Worm (Caenorhabditis elegans): Measurements from ENCODE around the gene phyh-1.

Gene phyh-1

ce11 chrIV:17247184-17247583 lies 12.0 kb downstream of the phyh-1 start:
- no peak for TF ChIP-seq tbx-37 (GFP tag; conservative IDR thresholded peaks at IDR 0.05)
- TF ChIP-seq pes-1 (GFP tag; IDR thresholded peaks at IDR 0.05) = no peak
- TF ChIP-seq ceh-36 (tag; optimal IDR thresholded peaks at IDR 0.05) = no peak
- TF ChIP-seq sea-1 (GFP tag; conservative IDR thresholded peaks at IDR 0.05) = no peak
- no peak for TF ChIP-seq hmbx-1 (tag; optimal IDR thresholded peaks at IDR 0.05)
- TF ChIP-seq ets-7 (tag; optimal IDR thresholded peaks at IDR 0.05) = no peak
- no peak for TF ChIP-seq aly-1 (tag; optimal IDR thresholded peaks at IDR 0.05)

DNA sequence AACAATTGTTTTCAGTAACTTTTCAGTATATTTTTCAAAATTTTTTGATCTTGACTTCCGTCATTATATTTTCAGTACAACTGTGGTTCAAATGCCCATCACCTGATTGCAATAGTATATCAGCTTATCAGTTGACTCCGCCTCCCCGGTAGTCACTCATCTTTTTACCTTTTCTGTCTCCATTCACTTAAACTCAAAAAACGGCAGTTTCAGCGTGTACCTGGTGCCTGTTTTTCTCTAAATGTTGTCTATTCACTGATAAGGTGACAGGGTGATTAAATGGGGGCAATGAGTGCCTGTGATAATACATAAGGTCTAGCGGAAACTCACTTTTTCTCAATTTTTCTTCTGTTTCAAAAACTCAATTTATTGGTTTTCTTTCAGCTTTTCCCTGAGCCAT lies 14.0 kb downstream of the phyh-1 start, which contains the start of gene ZK550.2:
Gene ZK550.2 (plus strand): TSS at position 385 of the 400 bp plus-strand sequence.
- TF ChIP-seq B0310.2 (tag; optimal IDR thresholded peaks at IDR 0.05) (no peak), hmbx-1 (tag; optimal IDR thresholded peaks at IDR 0.05) (no peak), tbx-37 (GFP tag; conservative IDR thresholded peaks at IDR 0.05) (no peak), aly-1 (tag; optimal IDR thresholded peaks at IDR 0.05) (no peak), ceh-36 (tag; optimal IDR thresholded peaks at IDR 0.05) (no peak), sea-1 (GFP tag; conservative IDR thresholded peaks at IDR 0.05) (no peak), pes-1 (GFP tag; IDR thresholded peaks at IDR 0.05) (no peak), tra-4 (tag; optimal IDR thresholded peaks at IDR 0.05) (no peak), tbx-11 (GFP tag; IDR thresholded peaks at IDR 0.05) (no peak), ets-7 (tag; optimal IDR thresholded peaks at IDR 0.05) (no peak), scrt-1 (GFP tag; IDR thresholded peaks at IDR 0.05) (no peak), F13C5.2 (tag; optimal IDR thresholded peaks at IDR 0.05) (no peak), ceh-13 (GFP tag; optimal IDR thresholded peaks at IDR 0.05) (no peak), ama-1 (optimal IDR thresholded peaks at IDR 0.05) (no peak), hmg-4 (GFP tag; optimal IDR thresholded peaks at IDR 0.05) (no peak), hnd-1 (tag; optimal IDR thresholded peaks at IDR 0.05) (no peak), flt-1 (GFP tag; IDR thresholded peaks at IDR 0.05) (no peak)

ce11 chrIV:17238951-17239350 lies 20.3 kb downstream of the phyh-1 start:
- TF ChIP-seq hnd-1 (tag; optimal IDR thresholded peaks at IDR 0.05) (no peak), tbx-11 (GFP tag; IDR thresholded peaks at IDR 0.05) (no peak), F13C5.2 (tag; optimal IDR thresholded peaks at IDR 0.05) (no peak), ceh-13 (GFP tag; optimal IDR thresholded peaks at IDR 0.05) (no peak)

ce11 chrIV:17237029-17237428 lies 22.2 kb downstream of the phyh-1 start:
- no peak for TF ChIP-seq B0310.2 (tag; optimal IDR thresholded peaks at IDR 0.05)
- TF ChIP-seq pes-1 (GFP tag; IDR thresholded peaks at IDR 0.05) = no peak
- no peak for TF ChIP-seq tbx-37 (GFP tag; conservative IDR thresholded peaks at IDR 0.05)
- TF ChIP-seq aly-1 (tag; optimal IDR thresholded peaks at IDR 0.05) = no peak
- TF ChIP-seq ets-7 (tag; optimal IDR thresholded peaks at IDR 0.05) = no peak
- no peak for TF ChIP-seq tbx-11 (GFP tag; IDR thresholded peaks at IDR 0.05)
- TF ChIP-seq ama-1 (optimal IDR thresholded peaks at IDR 0.05) = no peak
- no peak for TF ChIP-seq F13C5.2 (tag; optimal IDR thresholded peaks at IDR 0.05)
- no peak for TF ChIP-seq ceh-36 (tag; optimal IDR thresholded peaks at IDR 0.05)
- no peak for TF ChIP-seq ceh-13 (GFP tag; optimal IDR thresholded peaks at IDR 0.05)
- no peak for TF ChIP-seq scrt-1 (GFP tag; IDR thresholded peaks at IDR 0.05)
- TF ChIP-seq tra-4 (tag; optimal IDR thresholded peaks at IDR 0.05) = no peak
- TF ChIP-seq hmg-4 (GFP tag; optimal IDR thresholded peaks at IDR 0.05) = no peak
- no peak for TF ChIP-seq flt-1 (GFP tag; IDR thresholded peaks at IDR 0.05)
- no peak for TF ChIP-seq hnd-1 (tag; optimal IDR thresholded peaks at IDR 0.05)
- no peak for TF ChIP-seq sea-1 (GFP tag; conservative IDR thresholded peaks at IDR 0.05)
- TF ChIP-seq hmbx-1 (tag; optimal IDR thresholded peaks at IDR 0.05) = no peak

ce11 chrIV:17233494-17233893 lies 25.7 kb downstream of the phyh-1 start:
- TF ChIP-seq pes-1 (GFP tag; IDR thresholded peaks at IDR 0.05) = no peak
- TF ChIP-seq ets-7 (tag; optimal IDR thresholded peaks at IDR 0.05) = no peak
- no peak for TF ChIP-seq B0310.2 (tag; optimal IDR thresholded peaks at IDR 0.05)
- TF ChIP-seq aly-1 (tag; optimal IDR thresholded peaks at IDR 0.05) = no peak
- no peak for TF ChIP-seq flt-1 (GFP tag; IDR thresholded peaks at IDR 0.05)
- no peak for TF ChIP-seq sea-1 (GFP tag; conservative IDR thresholded peaks at IDR 0.05)
- no peak for TF ChIP-seq tbx-37 (GFP tag; conservative IDR thresholded peaks at IDR 0.05)

DNA sequence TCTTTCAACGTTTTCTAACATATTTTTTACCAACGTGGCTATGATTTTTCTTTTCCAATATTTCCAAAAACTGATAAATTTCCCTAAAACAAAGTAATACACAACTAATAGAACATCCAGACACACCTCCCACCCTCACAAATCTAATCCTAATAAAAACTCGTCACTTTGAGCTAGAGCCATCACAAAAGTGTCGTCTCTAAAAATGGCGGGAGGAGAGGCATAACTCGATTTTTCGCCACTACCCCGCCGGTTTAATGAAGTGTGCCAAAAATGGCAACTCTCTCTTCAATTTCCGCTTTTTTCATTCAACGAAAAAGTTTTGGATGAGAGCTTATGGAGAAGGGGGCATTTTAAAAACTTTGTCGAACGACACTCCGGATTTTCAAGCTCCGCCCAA lies 26.3 kb downstream of the phyh-1 start:
- no peak for TF ChIP-seq ets-7 (tag; optimal IDR thresholded peaks at IDR 0.05)
- no peak for TF ChIP-seq hmg-4 (GFP tag; optimal IDR thresholded peaks at IDR 0.05)
- TF ChIP-seq tbx-37 (GFP tag; conservative IDR thresholded peaks at IDR 0.05) = no peak
- TF ChIP-seq B0310.2 (tag; optimal IDR thresholded peaks at IDR 0.05) = no peak
- TF ChIP-seq ceh-13 (GFP tag; optimal IDR thresholded peaks at IDR 0.05) = no peak
- TF ChIP-seq hnd-1 (tag; optimal IDR thresholded peaks at IDR 0.05) = no peak
- no peak for TF ChIP-seq flt-1 (GFP tag; IDR thresholded peaks at IDR 0.05)
- no peak for TF ChIP-seq pes-1 (GFP tag; IDR thresholded peaks at IDR 0.05)

- no peak for TF ChIP-seq aly-1 (tag; optimal IDR thresholded peaks at IDR 0.05)
- no peak for TF ChIP-seq ceh-13 (GFP tag; optimal IDR thresholded peaks at IDR 0.05)
- no peak for TF ChIP-seq sea-1 (GFP tag; conservative IDR thresholded peaks at IDR 0.05)
- no peak for TF ChIP-seq tbx-37 (GFP tag; conservative IDR thresholded peaks at IDR 0.05)
- TF ChIP-seq F13C5.2 (tag; optimal IDR thresholded peaks at IDR 0.05) = no peak
- no peak for TF ChIP-seq flt-1 (GFP tag; IDR thresholded peaks at IDR 0.05)
Observed at ce11 chrIV:17230958-17231357, 28.3 kb downstream of the phyh-1 start, which contains the start of gene npr-32. TSS of gene npr-32 (minus strand) at chrIV:17231058.

DNA sequence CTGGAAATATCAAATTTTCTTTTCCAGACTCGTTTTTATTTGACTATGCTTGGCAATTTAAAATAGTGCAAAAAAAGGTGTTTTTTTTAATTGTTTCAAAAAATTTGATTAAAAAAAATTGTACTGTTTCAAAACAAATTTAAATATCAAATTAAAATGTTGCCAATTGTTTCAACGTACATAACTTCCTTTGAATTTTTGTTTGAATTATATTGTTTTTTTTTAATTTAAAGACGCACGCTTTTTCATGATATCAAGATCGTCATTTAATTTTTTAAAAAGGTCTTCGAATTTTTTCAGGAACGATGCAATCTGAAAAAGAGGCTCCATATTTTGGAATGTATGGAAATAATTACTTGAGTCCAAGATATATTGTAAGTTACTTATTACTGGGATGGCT lies 35.7 kb downstream of the phyh-1 start, which contains the start of gene Y116A8B.4:
Gene Y116A8B.4 (plus strand): TSS at position 301 of the 400 bp plus-strand sequence.
- TF ChIP-seq ceh-13 (GFP tag; optimal IDR thresholded peaks at IDR 0.05) = no peak
- TF ChIP-seq aly-1 (tag; optimal IDR thresholded peaks at IDR 0.05) = no peak
- no peak for TF ChIP-seq scrt-1 (GFP tag; IDR thresholded peaks at IDR 0.05)
- TF ChIP-seq hmg-4 (GFP tag; optimal IDR thresholded peaks at IDR 0.05) = no peak
